Worm (Caenorhabditis elegans) whole organism, L2 larva: ENCODE measurements around the gene F54H12.2.

Source experiments
- C34F6.9 ChIP-seq: fragments of 150-350 bp; optimal IDR thresholded peaks from 2 replicates; lab custom pipeline; 2014; ENCODE audit warnings: missing biosample characterization, missing genetic modification characterization
- F13H6.1 ChIP-seq: sonication (generic microtip); optimal IDR thresholded peaks from 2 replicates; lab custom pipeline; 2016; ENCODE audit warnings: missing genetic modification characterization, missing compliant biosample characterization
- R02D3.7 ChIP-seq: fragments of 150-350 bp; optimal IDR thresholded peaks from 2 replicates; lab custom pipeline; 2014; ENCODE audit warnings: missing biosample characterization, missing genetic modification characterization
- Y55F3AM.14 ChIP-seq: fragments of 200-800 bp; sonication (Bioruptor generic); optimal IDR thresholded peaks from 2 replicates; lab custom pipeline; 2018; ENCODE audit warnings: mild to moderate bottlenecking, missing genetic modification characterization, missing compliant biosample characterization
- alr-1 ChIP-seq: fragments of 150-350 bp; optimal IDR thresholded peaks from 2 replicates; lab custom pipeline; 2014; ENCODE audit warnings: missing biosample characterization, missing genetic modification characterization
- ama-1 ChIP-seq: fragments of 150-350 bp; optimal IDR thresholded peaks from 2 replicates; lab custom pipeline; 2018; ENCODE audit warnings: inconsistent platforms
- ceh-16 ChIP-seq: fragments of 150-350 bp; optimal IDR thresholded peaks from 2 replicates; lab custom pipeline; 2014; ENCODE audit warnings: missing biosample characterization, missing genetic modification characterization
- crh-2 ChIP-seq: sonication (generic microtip); optimal IDR thresholded peaks from 2 replicates; lab custom pipeline; 2017; ENCODE audit warnings: missing biosample characterization, missing genetic modification characterization
- dmd-4 ChIP-seq: sonication (generic microtip); optimal IDR thresholded peaks from 2 replicates; lab custom pipeline; 2017; ENCODE audit warnings: missing biosample characterization, missing genetic modification characterization
- elt-1 ChIP-seq: fragments of 150-350 bp; optimal IDR thresholded peaks from 2 replicates; lab custom pipeline; 2014; ENCODE audit warnings: missing biosample characterization, missing genetic modification characterization
- fos-1 ChIP-seq: fragments of 150-350 bp; optimal IDR thresholded peaks from 2 replicates; lab custom pipeline; 2014; ENCODE audit warnings: missing biosample characterization, missing genetic modification characterization
- gmeb-1 ChIP-seq: fragments of 150-350 bp; optimal IDR thresholded peaks from 2 replicates; lab custom pipeline; 2014; ENCODE audit warnings: missing biosample characterization, missing genetic modification characterization
- lin-11 ChIP-seq: fragments of 150-350 bp; sonication (generic microtip); optimal IDR thresholded peaks from 2 replicates; lab custom pipeline; 2014; ENCODE audit warnings: missing biosample characterization, missing genetic modification characterization, inconsistent platforms, mixed read lengths
- lin-13 ChIP-seq: fragments of 150-350 bp; optimal IDR thresholded peaks from 2 replicates; lab custom pipeline; 2014; ENCODE audit warnings: missing biosample characterization, missing genetic modification reagents, missing genetic modification characterization
- lin-39 ChIP-seq: fragments of 150-350 bp; optimal IDR thresholded peaks from 2 replicates; lab custom pipeline; 2014; ENCODE audit warnings: missing biosample characterization, missing genetic modification reagents, missing genetic modification characterization
- lsy-2 ChIP-seq, 2 experiments: fragments of 150-350 bp in 1 of 2; sonication (generic microtip) in 1 of 2; optimal IDR thresholded peaks; 2 replicates each; lab custom pipeline; 2014 to 2017; ENCODE audit warnings: missing biosample characterization in 2 of 2, missing genetic modification characterization in 2 of 2
- mbf-1 ChIP-seq: sonication (generic microtip); optimal IDR thresholded peaks from 2 replicates; lab custom pipeline; 2017; ENCODE audit warnings: missing biosample characterization, missing genetic modification characterization
- nhr-10 ChIP-seq: sonication (generic microtip); optimal IDR thresholded peaks from 2 replicates; lab custom pipeline; 2017; ENCODE audit warnings: missing biosample characterization, missing genetic modification characterization
- nhr-11 ChIP-seq: fragments of 150-350 bp; optimal IDR thresholded peaks from 2 replicates; lab custom pipeline; 2014; ENCODE audit warnings: missing biosample characterization, missing genetic modification characterization
- nhr-12 ChIP-seq: fragments of 150-350 bp; optimal IDR thresholded peaks from 2 replicates; lab custom pipeline; 2014; ENCODE audit warnings: missing biosample characterization, missing genetic modification characterization
- nhr-129 ChIP-seq: fragments of 150-350 bp; optimal IDR thresholded peaks from 2 replicates; lab custom pipeline; 2014; ENCODE audit warnings: missing biosample characterization, missing genetic modification characterization
- nhr-21 ChIP-seq: fragments of 150-350 bp; optimal IDR thresholded peaks from 2 replicates; lab custom pipeline; 2014; ENCODE audit warnings: missing biosample characterization, missing genetic modification characterization
- nhr-237 ChIP-seq: fragments of 150-350 bp; optimal IDR thresholded peaks from 2 replicates; lab custom pipeline; 2014; ENCODE audit warnings: missing biosample characterization, missing genetic modification characterization
- nhr-25 ChIP-seq: fragments of 150-350 bp; sonication (generic microtip); optimal IDR thresholded peaks from 3 replicates; lab custom pipeline; 2014; ENCODE audit warnings: missing biosample characterization, missing genetic modification characterization
- nhr-6 ChIP-seq: fragments of 150-350 bp; optimal IDR thresholded peaks from 2 replicates; lab custom pipeline; 2014; ENCODE audit warnings: missing biosample characterization, missing genetic modification characterization
- nhr-77 ChIP-seq: fragments of 150-350 bp; optimal IDR thresholded peaks from 2 replicates; lab custom pipeline; 2014; ENCODE audit warnings: missing biosample characterization, missing genetic modification characterization
- peb-1 ChIP-seq: fragments of 150-350 bp; optimal IDR thresholded peaks from 2 replicates; lab custom pipeline; 2014; ENCODE audit warnings: missing biosample characterization, missing genetic modification characterization
- sem-4 ChIP-seq: fragments of 150-350 bp; optimal IDR thresholded peaks from 2 replicates; lab custom pipeline; 2014; ENCODE audit warnings: missing biosample characterization, missing genetic modification reagents, missing genetic modification characterization
- skn-1 ChIP-seq: sonication (generic microtip); optimal IDR thresholded peaks from 2 replicates; lab custom pipeline; 2017; ENCODE audit warnings: missing biosample characterization, missing genetic modification characterization
- sma-3 ChIP-seq: sonication (generic microtip); optimal IDR thresholded peaks from 2 replicates; lab custom pipeline; 2016; ENCODE audit warnings: missing genetic modification reagents, missing genetic modification characterization, missing compliant biosample characterization
- sma-9 ChIP-seq, 2 experiments: fragments of 150-350 bp in 1 of 2; sonication (generic microtip) in 1 of 2; optimal IDR thresholded peaks; 2 replicates each; lab custom pipeline; 2014 to 2016; ENCODE audit warnings: missing genetic modification characterization in 2 of 2, mild to moderate bottlenecking in 1 of 2, missing biosample characterization in 1 of 2, missing compliant biosample characterization in 1 of 2, missing genetic modification reagents in 1 of 2, moderate library complexity in 1 of 2
- snpc-4 ChIP-seq: fragments of 150-350 bp; optimal IDR thresholded peaks from 2 replicates; lab custom pipeline; 2014; ENCODE audit warnings: missing biosample characterization, missing genetic modification characterization
- unc-62 ChIP-seq: fragments of 150-350 bp; optimal IDR thresholded peaks from 2 replicates; lab custom pipeline; 2014; ENCODE audit warnings: missing biosample characterization, missing genetic modification reagents, missing genetic modification characterization
- zag-1 ChIP-seq: fragments of 150-350 bp; optimal IDR thresholded peaks from 2 replicates; lab custom pipeline; 2014; ENCODE audit warnings: missing biosample characterization, missing genetic modification characterization
- ztf-1 ChIP-seq: fragments of 200-800 bp; sonication (Bioruptor generic); conservative IDR thresholded peaks from 2 replicates; pipeline ENCODE4 v1.3.6; 2022; ENCODE audit warnings: missing genetic modification characterization, missing compliant biosample characterization
- ztf-4 ChIP-seq: fragments of 150-350 bp; optimal IDR thresholded peaks from 2 replicates; lab custom pipeline; 2014; ENCODE audit warnings: missing biosample characterization, missing genetic modification characterization

Gene F54H12.2

ce11 chrIII:7940819-7941218 is 23.6 kb upstream of the F54H12.2 start, which contains the start of gene C29E4.12 (continued):
- peak; percentile 46 for TF ChIP-seq F13H6.1 (tag; lab: Kevin White, UChicago)
- TF ChIP-seq sem-4 (tag; lab: Kevin White, UChicago): no peak
- TF ChIP-seq ztf-4 (tag; lab: Kevin White, UChicago): no peak
- TF ChIP-seq ztf-1 (GFP tag; lab: Robert Waterston, UW): no peak
- no peak for TF ChIP-seq dmd-4 (tag; lab: Kevin White, UChicago)
- peak; percentile 81 for TF ChIP-seq C34F6.9 (tag; lab: Kevin White, UChicago)
- no peak for TF ChIP-seq ceh-16

ce11 chrIII:7941417-7941816 is 23.0 kb upstream of the F54H12.2 start, which contains the start of gene kle-2:
Gene kle-2 (plus strand): TSS chrIII:7941717.
- TF ChIP-seq ztf-1 (GFP tag; lab: Robert Waterston, UW): no peak
- no peak for TF ChIP-seq zag-1 (tag; lab: Kevin White, UChicago)

- TF ChIP-seq dmd-4 (tag; lab: Kevin White, UChicago): no peak
- TF ChIP-seq gmeb-1: peak; percentile 6
- peak; percentile 26 for TF ChIP-seq fos-1 (tag; lab: Kevin White, UChicago)
- peak; percentile 8 for TF ChIP-seq crh-2 (tag; lab: Kevin White, UChicago)
- TF ChIP-seq nhr-129 (tag; lab: Kevin White, UChicago): peak; percentile 31
- TF ChIP-seq lin-13 (GFP tag; lab: Kevin White, UChicago): no peak
- TF ChIP-seq, all 48 proteins: peak for 4
Observed at ce11 chrIII:7946968-7947491, 17.4 kb upstream of the F54H12.2 start, which contains the start of gene gsto-1. Gene gsto-1 (minus strand): TSS chrIII:7947018.

DNA sequence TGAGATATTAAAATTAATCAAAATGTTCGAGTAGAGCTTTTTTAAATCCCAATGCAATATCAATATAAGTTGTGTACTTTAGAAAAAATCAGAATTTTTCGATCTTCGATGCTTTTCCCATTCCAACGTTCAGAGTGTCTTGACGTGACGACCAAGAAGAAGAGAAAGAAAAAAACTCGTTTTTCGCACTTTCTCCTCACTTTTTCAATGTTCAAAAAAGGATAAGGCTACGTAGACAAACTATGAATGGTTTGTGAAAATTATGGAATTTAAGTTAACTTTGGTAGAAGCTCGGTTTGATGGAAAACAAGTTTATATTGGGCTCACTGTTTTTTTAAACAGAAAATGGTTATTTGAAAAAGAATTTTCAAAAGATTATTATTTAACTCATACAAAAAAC is 16.7 kb upstream of the F54H12.2 start:
- TF ChIP-seq nhr-21 (tag; lab: Kevin White, UChicago) (no peak), unc-62 (GFP tag; lab: Kevin White, UChicago) (no peak), nhr-12 (tag; lab: Kevin White, UChicago) (no peak), lsy-2 (tag; optimal IDR thresholded peaks at IDR 0.05; lab: Kevin White, UChicago) (no peak), snpc-4 (tag; lab: Kevin White, UChicago) (no peak), peb-1 (tag; lab: Kevin White, UChicago) (no peak), ztf-4 (tag; lab: Kevin White, UChicago) (no peak), sma-3 (GFP tag; lab: Kevin White, UChicago) (no peak), crh-2 (tag; lab: Kevin White, UChicago) (no peak), ama-1 (lab: Kevin White, UChicago) (no peak), lin-13 (GFP tag; lab: Kevin White, UChicago) (no peak)

- TF ChIP-seq snpc-4 (tag; lab: Kevin White, UChicago) (no peak), ama-1 (lab: Kevin White, UChicago) (peak; percentile 59), lin-11 (tag; lab: Kevin White, UChicago) (no peak)
Observed at ce11 chrIII:7948802-7949201, 15.6 kb upstream of the F54H12.2 start, which contains the start of gene col-90. Gene col-90 (plus strand): TSS chrIII:7948838.

DNA sequence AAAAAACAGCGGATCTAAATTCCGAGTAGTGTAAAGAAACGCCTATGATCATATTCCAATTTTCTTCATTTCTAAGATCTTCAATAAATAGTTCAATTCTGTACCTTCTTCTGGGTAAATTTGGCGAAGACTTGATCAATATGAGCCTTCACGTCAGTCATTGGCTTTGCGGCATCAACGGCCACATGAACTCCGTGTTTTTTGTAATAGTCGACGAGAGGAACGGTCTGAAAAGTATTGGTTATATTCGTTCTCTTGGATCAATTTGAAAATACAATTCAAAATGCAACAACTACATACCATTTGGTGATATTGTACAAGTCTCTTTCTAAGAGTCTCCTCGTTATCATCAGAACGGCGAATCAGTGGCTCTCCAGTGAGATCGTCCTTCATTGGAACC is 13.9 kb upstream of the F54H12.2 start:
- no peak for TF ChIP-seq nhr-237 (tag; lab: Kevin White, UChicago)
- TF ChIP-seq ama-1 (lab: Kevin White, UChicago): peak; percentile 76
- TF ChIP-seq, all 48 proteins: peak for 1

- no peak for TF ChIP-seq R02D3.7
- TF ChIP-seq gmeb-1: peak; percentile 60
- TF ChIP-seq nhr-77: no peak
- TF ChIP-seq alr-1 (tag; lab: Kevin White, UChicago): no peak
- TF ChIP-seq lin-11 (tag; lab: Kevin White, UChicago): no peak
- TF ChIP-seq lsy-2 (tag; optimal IDR thresholded peaks at IDR 0.05; lab: Kevin White, UChicago): peak; percentile 27 to 80
- no peak for TF ChIP-seq nhr-10
- TF ChIP-seq ama-1 (lab: Kevin White, UChicago): no peak
- no peak for TF ChIP-seq zag-1 (tag; lab: Kevin White, UChicago)
- no peak for TF ChIP-seq Y55F3AM.14
- TF ChIP-seq lin-39 (tag; lab: Kevin White, UChicago): no peak
- no peak for TF ChIP-seq nhr-6
- TF ChIP-seq sem-4 (tag; lab: Kevin White, UChicago): no peak
- TF ChIP-seq elt-1: no peak
- TF ChIP-seq ztf-4 (tag; lab: Kevin White, UChicago): no peak
- no peak for TF ChIP-seq snpc-4 (tag; lab: Kevin White, UChicago)
- TF ChIP-seq unc-62 (GFP tag; lab: Kevin White, UChicago): no peak
- TF ChIP-seq mbf-1: no peak
- no peak for TF ChIP-seq skn-1 (tag; lab: Kevin White, UChicago)
- no peak for TF ChIP-seq nhr-11
- no peak for TF ChIP-seq nhr-21 (tag; lab: Kevin White, UChicago)
- no peak for TF ChIP-seq lin-13 (GFP tag; lab: Kevin White, UChicago)
- no peak for TF ChIP-seq nhr-25 (tag; lab: Kevin White, UChicago)
- no peak for TF ChIP-seq fos-1 (tag; lab: Kevin White, UChicago)
- no peak for TF ChIP-seq sma-9 (GFP tag; optimal IDR thresholded peaks at IDR 0.05; lab: Kevin White, UChicago)
- no peak for TF ChIP-seq sma-9 (tag; optimal IDR thresholded peaks at IDR 0.05; lab: Kevin White, UChicago)
- no peak for TF ChIP-seq nhr-12 (tag; lab: Kevin White, UChicago)
- peak; percentile 87 for TF ChIP-seq crh-2 (tag; lab: Kevin White, UChicago)
Observed at ce11 chrIII:7952077-7952765, 12.2 kb upstream of the F54H12.2 start, which contains the start of gene C29E4.15. Gene C29E4.15 (plus strand): TSS chrIII:7952623.
